Worm (Caenorhabditis elegans) whole organism, L1 larva: ENCODE measurements around the gene C47A10.12.
A peak's percentile ranks its signal among the peaks of the same experiment; 100 is the strongest.

ENCODE experiments used
- C16A3.4 ChIP-seq: fragments of 150-350 bp; optimal IDR thresholded peaks from 2 replicates; lab custom pipeline; 2014; ENCODE audit warnings: missing biosample characterization, missing genetic modification characterization
- C34B4.2 ChIP-seq: sonication (generic microtip); optimal IDR thresholded peaks from 2 replicates; lab custom pipeline; 2017; ENCODE audit warnings: mild to moderate bottlenecking, missing genetic modification characterization, missing compliant biosample characterization
- F16B12.6 ChIP-seq: fragments of 150-350 bp; optimal IDR thresholded peaks from 2 replicates; lab custom pipeline; 2014; ENCODE audit warnings: missing biosample characterization, missing genetic modification characterization
- aha-1 ChIP-seq: fragments of 150-350 bp; optimal IDR thresholded peaks from 2 replicates; lab custom pipeline; 2014; ENCODE audit warnings: missing biosample characterization, missing genetic modification characterization
- ama-1 ChIP-seq: fragments of 150-350 bp; optimal IDR thresholded peaks from 2 replicates; lab custom pipeline; 2014
- blmp-1 ChIP-seq: fragments of 150-350 bp; optimal IDR thresholded peaks from 2 replicates; lab custom pipeline; 2014; ENCODE audit warnings: missing biosample characterization, missing genetic modification characterization
- ces-1 ChIP-seq: fragments of 150-350 bp; optimal IDR thresholded peaks from 2 replicates; lab custom pipeline; 2014; ENCODE audit warnings: missing biosample characterization, missing genetic modification reagents, missing genetic modification characterization
- dsc-1 ChIP-seq: sonication (generic microtip); optimal IDR thresholded peaks from 2 replicates; lab custom pipeline; 2016; ENCODE audit warnings: mild to moderate bottlenecking, missing genetic modification characterization, missing compliant biosample characterization
- efl-1 ChIP-seq, 4 experiments: fragments of 150-350 bp; optimal IDR thresholded peaks in 3 of 4; peaks in 1 of 4; 1 replicate in 1 of 4; 2 replicates in 3 of 4; lab custom pipeline; 2014; ENCODE audit warnings: missing biosample characterization in 2 of 4, missing genetic modification characterization in 2 of 4, missing genetic modification reagents in 2 of 4
- elt-2 ChIP-seq: sonication (generic microtip); optimal IDR thresholded peaks from 2 replicates; lab custom pipeline; 2016; ENCODE audit warnings: missing genetic modification characterization, mild to moderate bottlenecking, inconsistent platforms, missing compliant biosample characterization, missing genetic modification reagents
- ets-5 ChIP-seq: fragments of 200-800 bp; sonication (Bioruptor generic); IDR thresholded peaks from 2 replicates; pipeline ENCODE4 v1.3.6; 2022; ENCODE audit warnings: missing genetic modification characterization, missing compliant biosample characterization
- fkh-4 ChIP-seq: sonication (generic microtip); optimal IDR thresholded peaks from 2 replicates; lab custom pipeline; 2016; ENCODE audit warnings: missing compliant biosample characterization, missing genetic modification characterization, borderline replicate concordance
- fkh-8 ChIP-seq: sonication (generic microtip); optimal IDR thresholded peaks from 2 replicates; lab custom pipeline; 2016; ENCODE audit warnings: mild to moderate bottlenecking, missing genetic modification characterization, missing compliant biosample characterization
- fos-1 ChIP-seq: fragments of 150-350 bp; optimal IDR thresholded peaks from 2 replicates; lab custom pipeline; 2014; ENCODE audit warnings: missing biosample characterization, missing genetic modification characterization
- hlh-4 ChIP-seq: sonication (generic microtip); optimal IDR thresholded peaks from 2 replicates; lab custom pipeline; 2016; ENCODE audit warnings: mild to moderate bottlenecking, missing genetic modification characterization, missing compliant biosample characterization
- isw-1 ChIP-seq: fragments of 200-800 bp; sonication (Bioruptor generic); IDR thresholded peaks from 2 replicates; pipeline ENCODE4 v1.3.6; 2022; ENCODE audit warnings: missing genetic modification characterization, missing compliant biosample characterization
- jun-1 ChIP-seq: fragments of 150-350 bp; optimal IDR thresholded peaks from 2 replicates; lab custom pipeline; 2014; ENCODE audit warnings: missing biosample characterization, missing genetic modification reagents, missing genetic modification characterization
- lin-13 ChIP-seq: fragments of 150-350 bp; optimal IDR thresholded peaks from 2 replicates; lab custom pipeline; 2014; ENCODE audit warnings: missing biosample characterization, missing genetic modification reagents, missing genetic modification characterization
- lin-14 ChIP-seq: fragments of 200-800 bp; sonication (Bioruptor generic); optimal IDR thresholded peaks from 2 replicates; lab custom pipeline; 2018; ENCODE audit warnings: mild to moderate bottlenecking, missing genetic modification characterization, moderate library complexity, missing compliant biosample characterization
- lin-35 ChIP-seq, 2 experiments: fragments of 150-350 bp; optimal IDR thresholded peaks; 2 replicates each; lab custom pipeline; 2014; ENCODE audit warnings: missing biosample characterization in 2 of 2, missing genetic modification characterization in 2 of 2, missing genetic modification reagents in 2 of 2
- lin-39 ChIP-seq: fragments of 150-350 bp; optimal IDR thresholded peaks from 2 replicates; lab custom pipeline; 2014; ENCODE audit warnings: missing biosample characterization, missing genetic modification reagents, missing genetic modification characterization
- nhr-11 ChIP-seq: fragments of 150-350 bp; optimal IDR thresholded peaks from 2 replicates; lab custom pipeline; 2014; ENCODE audit warnings: missing biosample characterization, missing genetic modification characterization
- nhr-12 ChIP-seq: sonication (generic microtip); optimal IDR thresholded peaks from 2 replicates; lab custom pipeline; 2017; ENCODE audit warnings: missing biosample characterization, missing genetic modification characterization
- nhr-28 ChIP-seq: fragments of 150-350 bp; optimal IDR thresholded peaks from 2 replicates; lab custom pipeline; 2014; ENCODE audit warnings: missing biosample characterization, missing genetic modification characterization
- nhr-76 ChIP-seq: sonication (generic microtip); optimal IDR thresholded peaks from 2 replicates; lab custom pipeline; 2017; ENCODE audit warnings: missing biosample characterization, missing genetic modification characterization
- nhr-77 ChIP-seq: fragments of 150-350 bp; optimal IDR thresholded peaks from 2 replicates; lab custom pipeline; 2014; ENCODE audit warnings: missing biosample characterization, missing genetic modification characterization
- nhr-84 ChIP-seq: sonication (generic microtip); optimal IDR thresholded peaks from 2 replicates; lab custom pipeline; 2017; ENCODE audit warnings: missing biosample characterization, missing genetic modification characterization
- nhr-85 ChIP-seq: sonication (generic microtip); peaks from one replicate; lab custom pipeline; 2016; ENCODE audit warnings: missing genetic modification characterization, inconsistent platforms, missing compliant biosample characterization
- pqm-1 ChIP-seq: sonication (generic microtip); optimal IDR thresholded peaks from 3 replicates; lab custom pipeline; 2017; ENCODE audit warnings: missing biosample characterization, missing genetic modification characterization
- rnt-1 ChIP-seq: sonication (generic microtip); optimal IDR thresholded peaks from 2 replicates; lab custom pipeline; 2016; ENCODE audit warnings: mild to moderate bottlenecking, missing genetic modification characterization, moderate library complexity, missing compliant biosample characterization
- snpc-4 ChIP-seq: fragments of 150-350 bp; optimal IDR thresholded peaks from 2 replicates; lab custom pipeline; 2014; ENCODE audit warnings: missing biosample characterization, missing genetic modification characterization
- sup-37 ChIP-seq: fragments of 200-800 bp; sonication (Bioruptor generic); optimal IDR thresholded peaks from 2 replicates; lab custom pipeline; 2018; ENCODE audit warnings: mild to moderate bottlenecking, missing genetic modification characterization, missing compliant biosample characterization
- tlp-1 ChIP-seq: fragments of 150-350 bp; optimal IDR thresholded peaks from 2 replicates; lab custom pipeline; 2014; ENCODE audit warnings: missing biosample characterization, missing genetic modification characterization
- unc-130 ChIP-seq: fragments of 150-350 bp; optimal IDR thresholded peaks from 2 replicates; lab custom pipeline; 2017; ENCODE audit warnings: missing biosample characterization, missing genetic modification characterization, inconsistent platforms
- unc-30 ChIP-seq: sonication (generic microtip); optimal IDR thresholded peaks from 2 replicates; lab custom pipeline; 2017; ENCODE audit warnings: missing biosample characterization, missing genetic modification characterization
- unc-62 ChIP-seq: fragments of 150-350 bp; optimal IDR thresholded peaks from 2 replicates; lab custom pipeline; 2014; ENCODE audit warnings: missing biosample characterization, missing genetic modification reagents, missing genetic modification characterization
- ztf-4 ChIP-seq: fragments of 150-350 bp; optimal IDR thresholded peaks from 2 replicates; lab custom pipeline; 2014; ENCODE audit warnings: missing biosample characterization, missing genetic modification characterization

Gene C47A10.12

DNA sequence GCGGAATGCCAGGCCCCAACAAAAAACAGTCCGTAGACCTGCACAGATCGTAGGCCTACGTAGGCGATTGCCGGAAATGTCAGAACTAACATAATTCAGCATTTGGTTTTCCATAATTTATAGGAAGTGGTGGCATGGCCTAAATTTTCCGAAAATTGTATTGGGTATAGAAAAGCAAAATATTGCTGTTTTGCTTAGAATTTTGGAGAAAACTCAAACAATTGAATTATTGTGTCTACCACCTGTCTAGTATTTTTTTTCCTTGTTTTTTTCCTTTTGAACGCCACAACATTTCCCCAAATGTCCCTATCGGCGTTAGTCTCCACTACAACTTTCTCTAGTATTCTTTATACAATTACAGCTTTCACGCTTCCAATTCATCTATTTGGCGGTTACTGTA is 10.5 kb upstream of the C47A10.12 start, which contains the start of gene srh-284:
srh-284 (plus strand) TSS at position 301 of the 400 bp plus-strand sequence.
- no peak for TF ChIP-seq ets-5 (GFP tag; lab: Robert Waterston, UW)
- no peak for TF ChIP-seq lin-14
- TF ChIP-seq dsc-1 = no peak
- TF ChIP-seq unc-130 (tag; lab: Kevin White, UChicago) = no peak
- TF ChIP-seq, all 84 proteins: peak for 0

DNA sequence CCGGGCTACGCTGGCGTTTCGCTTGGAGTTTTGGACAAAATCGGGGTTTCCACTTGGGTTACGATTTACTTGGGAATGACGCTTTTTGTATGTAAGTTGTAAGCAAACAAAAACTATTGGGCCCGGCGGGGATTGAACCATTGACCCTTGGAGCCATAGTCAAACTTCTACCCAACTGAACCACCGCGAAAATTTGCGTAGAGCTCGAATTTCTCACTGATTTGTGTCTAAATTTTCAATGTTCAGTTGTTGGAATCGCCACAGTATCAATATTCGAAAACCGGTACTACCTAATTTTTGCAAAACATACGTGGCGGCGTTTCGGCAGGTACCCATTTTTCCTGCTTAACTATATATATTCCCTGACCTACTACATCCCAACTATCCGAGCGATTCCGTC is 10.0 kb upstream of the C47A10.12 start:
- TF ChIP-seq ama-1 (no peak), tlp-1 (tag; lab: Kevin White, UChicago) (no peak), C34B4.2 (tag; lab: Kevin White, UChicago) (no peak), isw-1 (GFP tag; lab: Robert Waterston, UW) (no peak), snpc-4 (no peak), hlh-4 (tag; lab: Kevin White, UChicago) (no peak), unc-62 (GFP tag; lab: Kevin White, UChicago) (no peak), rnt-1 (tag; lab: Kevin White, UChicago) (no peak), fkh-8 (tag; lab: Kevin White, UChicago) (no peak), dsc-1 (no peak), nhr-76 (tag; lab: Kevin White, UChicago) (no peak)

DNA sequence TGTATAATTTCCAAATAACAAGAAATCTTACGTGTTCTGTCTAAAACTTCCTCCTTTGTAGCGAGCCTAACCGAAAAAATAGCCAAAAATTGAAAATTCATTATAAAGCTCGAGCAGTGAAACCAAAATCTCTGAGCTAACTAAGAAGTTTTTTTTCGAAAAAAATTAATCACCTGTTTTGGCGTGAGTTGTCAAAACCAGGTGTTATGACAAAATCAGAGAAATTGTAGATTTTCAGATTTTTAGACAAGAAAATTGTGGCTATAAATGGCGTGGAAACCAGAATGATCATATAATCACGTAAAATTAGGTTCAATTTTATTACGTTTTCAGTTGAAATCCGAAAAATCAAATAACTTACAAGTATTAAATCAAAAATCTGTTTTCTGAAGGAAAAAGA is 4.6 kb upstream of the C47A10.12 start, which contains the start of gene sre-21:
sre-21 (minus strand) TSS at position 101 of the 400 bp plus-strand sequence.
- TF ChIP-seq fkh-4 (tag; lab: Kevin White, UChicago) (no peak), pqm-1 (tag; lab: Kevin White, UChicago) (no peak), sup-37 (GFP tag; lab: Kevin White, UChicago) (no peak), lin-13 (GFP tag; lab: Kevin White, UChicago) (no peak), C16A3.4 (tag; lab: Kevin White, UChicago) (no peak), nhr-77 (tag; lab: Kevin White, UChicago) (no peak)
- TF ChIP-seq, all 84 proteins: peak for 0

DNA sequence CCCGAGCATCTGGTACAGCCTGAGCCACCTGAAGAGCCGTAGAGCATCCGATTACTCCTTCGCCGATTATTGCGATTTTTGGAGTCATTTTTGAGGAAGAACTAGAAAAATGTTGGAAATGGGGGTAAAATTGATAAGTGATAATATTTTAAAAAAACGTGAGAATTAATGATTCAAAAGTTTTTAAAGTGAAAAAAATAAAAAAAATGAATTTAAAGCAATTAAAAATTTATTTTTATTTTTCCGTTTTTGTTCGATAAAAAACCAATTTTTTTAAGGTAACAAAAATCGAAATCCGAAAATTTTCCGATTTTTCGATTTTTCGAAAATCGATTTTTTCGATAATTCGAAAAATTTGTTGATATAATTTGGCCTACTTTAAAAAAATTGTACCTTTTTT is 597 bp upstream of the C47A10.12 start, which contains the start of gene ddo-1:
ddo-1 (minus strand) TSS at position 101 of the 400 bp plus-strand sequence.
- no peak for TF ChIP-seq unc-30 (tag; lab: Kevin White, UChicago)
- TF ChIP-seq hlh-4 (tag; lab: Kevin White, UChicago) = no peak

DNA sequence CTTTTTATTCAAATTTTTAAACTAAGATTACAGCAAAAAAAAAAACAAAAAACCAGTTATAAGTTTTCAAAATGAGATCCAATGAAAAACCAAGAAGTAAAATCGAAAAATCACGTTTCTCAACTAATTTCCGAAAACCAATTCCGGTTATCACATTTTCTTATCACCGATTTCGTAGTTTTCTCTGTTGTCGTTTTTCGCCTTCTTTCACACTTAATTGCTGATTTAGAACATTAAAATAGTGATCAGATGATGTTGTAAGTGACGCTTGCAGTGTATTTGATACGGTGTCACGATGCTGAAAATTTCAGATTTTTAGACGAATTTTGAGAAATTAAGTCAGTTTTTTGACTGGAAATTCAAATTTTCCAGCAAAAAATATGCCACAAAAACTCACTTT is 2.6 kb downstream of the C47A10.12 start:
- no peak for TF ChIP-seq nhr-11 (tag; lab: Kevin White, UChicago)
- TF ChIP-seq ztf-4 (tag; lab: Kevin White, UChicago) = no peak
- TF ChIP-seq jun-1 (tag; lab: Kevin White, UChicago) = no peak
- peak in 1 of 2 experiments; percentile 25 for TF ChIP-seq lin-35 (GFP tag; optimal IDR thresholded peaks at IDR 0.05; lab: Kevin White, UChicago)
- TF ChIP-seq tlp-1 (tag; lab: Kevin White, UChicago) = no peak
- no peak for TF ChIP-seq efl-1 (optimal IDR thresholded peaks at IDR 0.05; lab: Kevin White, UChicago)
- TF ChIP-seq efl-1 (GFP tag; optimal IDR thresholded peaks at IDR 0.05 in 1 of 2; lab: Kevin White, UChicago) = peak in 1 of 2 experiments; percentile 11
- TF ChIP-seq F16B12.6 (tag; lab: Kevin White, UChicago) = no peak
- no peak for TF ChIP-seq C16A3.4 (tag; lab: Kevin White, UChicago)
- peak; percentile 17 for TF ChIP-seq elt-2 (tag; lab: Kevin White, UChicago)
- no peak for TF ChIP-seq nhr-28 (tag; lab: Kevin White, UChicago)
- TF ChIP-seq ces-1 (GFP tag; lab: Kevin White, UChicago) = no peak
- TF ChIP-seq lin-13 (GFP tag; lab: Kevin White, UChicago) = no peak
- no peak for TF ChIP-seq nhr-85 (tag; lab: Kevin White, UChicago)
- TF ChIP-seq lin-39 = no peak
- TF ChIP-seq fos-1 (tag; lab: Kevin White, UChicago) = no peak
- peak; percentile 40 for TF ChIP-seq blmp-1
- no peak for TF ChIP-seq nhr-12
- no peak for TF ChIP-seq nhr-84
- no peak for TF ChIP-seq aha-1 (tag; lab: Kevin White, UChicago)
- TF ChIP-seq pqm-1 (tag; lab: Kevin White, UChicago) = no peak
- TF ChIP-seq C34B4.2 (tag; lab: Kevin White, UChicago) = no peak
